Fruit fly (Drosophila melanogaster) whole organism, embryonic: ENCODE results near the gene Sk2.
A peak's percentile ranks its signal among the peaks of the same experiment; 100 is the strongest.

Source experiments
- Adf1 ChIP-seq: fragments of 200-800 bp; sonication (Bioruptor generic); IDR thresholded peaks from 2 replicates; pipeline ENCODE4 v1.3.6; 2022; ENCODE audit warnings: missing biosample characterization, missing genetic modification characterization
- C15 ChIP-seq: fragments of 200-800 bp; sonication (Bioruptor generic); IDR thresholded peaks from 3 replicates; pipeline ENCODE4 v1.3.6; 2022; ENCODE audit warnings: missing biosample characterization, missing genetic modification characterization
- CG11398 ChIP-seq: fragments of 200-800 bp; sonication (Bioruptor generic); optimal IDR thresholded peaks from 2 replicates; lab custom pipeline; 2016; ENCODE audit warnings: missing biosample characterization, missing genetic modification characterization
- CG13894 ChIP-seq: fragments of 200-800 bp; sonication (Bioruptor generic); optimal IDR thresholded peaks from 3 replicates; lab custom pipeline; 2018; ENCODE audit warnings: missing biosample characterization, mild to moderate bottlenecking, missing genetic modification characterization, moderate library complexity
- CG1602 ChIP-seq: fragments of 200-800 bp; sonication (Bioruptor generic); optimal IDR thresholded peaks from 3 replicates; lab custom pipeline; 2016; ENCODE audit warnings: missing biosample characterization, missing genetic modification characterization
- CG16863 ChIP-seq: fragments of 200-800 bp; sonication (Bioruptor generic); optimal IDR thresholded peaks from 3 replicates; lab custom pipeline; 2016; ENCODE audit warnings: missing biosample characterization, missing genetic modification characterization
- CG17186 ChIP-seq: fragments of 200-800 bp; sonication (Bioruptor generic); optimal IDR thresholded peaks from 3 replicates; lab custom pipeline; 2017; ENCODE audit warnings: missing biosample characterization, missing genetic modification reagents, missing genetic modification characterization
- CG18262 ChIP-seq: fragments of 200-800 bp; optimal IDR thresholded peaks from 3 replicates; lab custom pipeline; 2019; ENCODE audit warnings: missing biosample characterization, mild to moderate bottlenecking, missing genetic modification characterization, moderate library complexity
- CG32532 ChIP-seq: fragments of 200-800 bp; sonication (Bioruptor generic); IDR thresholded peaks from 2 replicates; pipeline ENCODE4 v1.3.6; 2022; ENCODE audit warnings: missing biosample characterization, missing genetic modification characterization
- CG32767 ChIP-seq: fragments of 200-800 bp; sonication (Bioruptor generic); IDR thresholded peaks from 2 replicates; pipeline ENCODE4 v1.3.6; 2022; ENCODE audit warnings: missing biosample characterization, missing genetic modification characterization
- CG32772 ChIP-seq: fragments of 200-800 bp; sonication (Bioruptor generic); IDR thresholded peaks from 2 replicates; pipeline ENCODE4 v1.3.6; 2022; ENCODE audit warnings: missing biosample characterization, missing genetic modification characterization
- CG43689 ChIP-seq: fragments of 200-800 bp; sonication (Bioruptor generic); IDR thresholded peaks from 2 replicates; pipeline ENCODE4 v1.3.6; 2022; ENCODE audit warnings: missing biosample characterization, missing genetic modification characterization
- CG4730 ChIP-seq: fragments of 200-800 bp; sonication (Bioruptor generic); IDR thresholded peaks from 2 replicates; pipeline ENCODE4 v1.3.6; 2022; ENCODE audit warnings: missing biosample characterization, missing genetic modification characterization
- CG6683 ChIP-seq: fragments of 200-800 bp; sonication (Bioruptor generic); optimal IDR thresholded peaks from 2 replicates; lab custom pipeline; 2017; ENCODE audit warnings: missing biosample characterization, mild to moderate bottlenecking, missing genetic modification characterization, missing genetic modification reagents
- CG7372 ChIP-seq: fragments of 200-800 bp; sonication (Bioruptor generic); IDR thresholded peaks from 2 replicates; pipeline ENCODE4 v1.3.6; 2022; ENCODE audit warnings: missing biosample characterization, missing genetic modification characterization
- CG8359 ChIP-seq: fragments of 200-800 bp; sonication (Bioruptor generic); optimal IDR thresholded peaks from 2 replicates; lab custom pipeline; 2017; ENCODE audit warnings: missing biosample characterization, mild to moderate bottlenecking, missing genetic modification characterization, borderline replicate concordance
- CG8924 ChIP-seq: fragments of 200-800 bp; optimal IDR thresholded peaks from 3 replicates; lab custom pipeline; 2019; ENCODE audit warnings: missing biosample characterization, mild to moderate bottlenecking, missing genetic modification characterization, moderate library complexity
- CTCF ChIP-seq: fragments of 200-800 bp; sonication (Bioruptor generic); optimal IDR thresholded peaks from 2 replicates; lab custom pipeline; 2017; ENCODE audit warnings: missing biosample characterization, mild to moderate bottlenecking, missing genetic modification characterization, moderate library complexity
- D ChIP-seq, 2 experiments: fragments of 200-800 bp in 1 of 2; fragments of >200 bp in 1 of 2; sonication (Bioruptor generic) in 1 of 2; optimal IDR thresholded peaks; 2 replicates in 1 of 2; 3 replicates in 1 of 2; lab custom pipeline; 2017; ENCODE audit warnings: mild to moderate bottlenecking in 1 of 2, missing biosample characterization in 1 of 2, missing genetic modification characterization in 1 of 2, missing genetic modification reagents in 1 of 2
- D19A ChIP-seq: fragments of 200-800 bp; optimal IDR thresholded peaks from 3 replicates; lab custom pipeline; 2019; ENCODE audit warnings: missing biosample characterization, mild to moderate bottlenecking, missing genetic modification characterization, moderate library complexity
- Dad ChIP-seq: fragments of 200-800 bp; sonication (Bioruptor generic); optimal IDR thresholded peaks from 3 replicates; lab custom pipeline; 2016; ENCODE audit warnings: missing biosample characterization, missing genetic modification characterization
- Doc2 ChIP-seq: fragments of 200-800 bp; sonication (Bioruptor generic); IDR thresholded peaks from 2 replicates; pipeline ENCODE4 v1.3.6; 2022; ENCODE audit warnings: missing biosample characterization, missing genetic modification characterization
- HLHmδ ChIP-seq: fragments of 200-800 bp; sonication (Bioruptor generic); optimal IDR thresholded peaks from 2 replicates; lab custom pipeline; 2018; ENCODE audit warnings: missing biosample characterization, mild to moderate bottlenecking, missing genetic modification characterization, moderate library complexity
- Hey ChIP-seq: fragments of 200-800 bp; sonication (Bioruptor generic); optimal IDR thresholded peaks from 3 replicates; lab custom pipeline; 2018; ENCODE audit warnings: missing biosample characterization, mild to moderate bottlenecking, missing genetic modification characterization
- Hr3 ChIP-seq: fragments of 200-800 bp; sonication (Bioruptor generic); optimal IDR thresholded peaks from 3 replicates; lab custom pipeline; 2016; ENCODE audit warnings: missing biosample characterization, missing genetic modification characterization
- Hr78 ChIP-seq, 2 experiments: fragments of 200-800 bp in 1 of 2; fragments of >200 bp in 1 of 2; sonication (Bioruptor generic) in 1 of 2; optimal IDR thresholded peaks; 2 replicates each; lab custom pipeline; 2017 to 2019; ENCODE audit warnings: missing biosample characterization in 2 of 2, missing genetic modification characterization in 2 of 2, mild to moderate bottlenecking in 1 of 2, moderate library complexity in 1 of 2
- Lhr ChIP-seq: fragments of 200-800 bp; sonication (Bioruptor generic); optimal IDR thresholded peaks from 3 replicates; lab custom pipeline; 2017; ENCODE audit warnings: mild to moderate bottlenecking, missing biosample characterization, missing genetic modification reagents, missing genetic modification characterization
- MBD-R2 ChIP-seq: fragments of 200-800 bp; sonication (Bioruptor generic); IDR thresholded peaks from 2 replicates; pipeline ENCODE4 v1.3.6; 2022; ENCODE audit warnings: missing biosample characterization, missing genetic modification characterization
- NC2α ChIP-seq: fragments of 200-800 bp; sonication (Bioruptor generic); optimal IDR thresholded peaks from 2 replicates; lab custom pipeline; 2016; ENCODE audit warnings: missing biosample characterization, missing genetic modification characterization
- Nf-YB ChIP-seq: fragments of 200-800 bp; sonication (Bioruptor generic); optimal IDR thresholded peaks from 3 replicates; lab custom pipeline; 2019; ENCODE audit warnings: missing biosample characterization, mild to moderate bottlenecking, missing genetic modification characterization, moderate library complexity
- Poxn ChIP-seq: fragments of 200-800 bp; sonication (Bioruptor generic); IDR thresholded peaks from 2 replicates; pipeline ENCODE4 v1.3.6; 2022; ENCODE audit warnings: missing biosample characterization, missing genetic modification characterization
- Ptx1 ChIP-seq: fragments of 200-800 bp; sonication (Bioruptor generic); IDR thresholded peaks from 2 replicates; pipeline ENCODE4 v1.3.6; 2022; ENCODE audit warnings: missing biosample characterization, missing genetic modification characterization
- Sry-δ ChIP-seq: fragments of 200-800 bp; sonication (Bioruptor generic); optimal IDR thresholded peaks from 2 replicates; lab custom pipeline; 2016; ENCODE audit warnings: missing biosample characterization, missing genetic modification characterization
- YL-1 ChIP-seq: fragments of 200-800 bp; sonication (Bioruptor generic); optimal IDR thresholded peaks from 3 replicates; lab custom pipeline; 2017; ENCODE audit warnings: missing biosample characterization, mild to moderate bottlenecking, missing genetic modification characterization
- chm ChIP-seq: fragments of 200-800 bp; sonication (Bioruptor generic); IDR thresholded peaks from 2 replicates; pipeline ENCODE4 v1.3.6; 2022; ENCODE audit warnings: missing biosample characterization, missing genetic modification characterization
- danr ChIP-seq: fragments of 200-800 bp; sonication (Bioruptor generic); IDR thresholded peaks from 2 replicates; pipeline ENCODE4 v1.3.6; 2022; ENCODE audit warnings: missing biosample characterization, missing genetic modification characterization
- eve ChIP-seq, 2 experiments: fragments of >200 bp; optimal IDR thresholded peaks; 2 replicates each; lab custom pipeline; 2017; ENCODE audit warnings: missing biosample characterization in 2 of 2, missing genetic modification characterization in 2 of 2
- hkb ChIP-seq, 2 experiments: fragments of 200-800 bp in 1 of 2; fragments of >200 bp in 1 of 2; sonication (Bioruptor generic) in 1 of 2; IDR thresholded peaks in 1 of 2; optimal IDR thresholded peaks in 1 of 2; 2 replicates each; pipeline versions ENCODE4 v1.3.6 to Lab custom; 2017 to 2022; ENCODE audit warnings: missing biosample characterization in 1 of 2, missing genetic modification characterization in 1 of 2
- ind ChIP-seq: fragments of 200-800 bp; sonication (Bioruptor generic); optimal IDR thresholded peaks from 3 replicates; lab custom pipeline; 2016; ENCODE audit warnings: missing biosample characterization, missing genetic modification characterization
- kni ChIP-seq: fragments of 200-800 bp; sonication (Bioruptor generic); optimal IDR thresholded peaks from 3 replicates; lab custom pipeline; 2017; ENCODE audit warnings: mild to moderate bottlenecking, missing biosample characterization, missing genetic modification reagents, missing genetic modification characterization
- lmd ChIP-seq: fragments of 200-800 bp; sonication (Bioruptor generic); IDR thresholded peaks from 2 replicates; pipeline ENCODE4 v1.3.6; 2022; ENCODE audit warnings: missing biosample characterization, missing genetic modification characterization
- mam ChIP-seq: fragments of 200-800 bp; sonication (Bioruptor generic); optimal IDR thresholded peaks from 3 replicates; lab custom pipeline; 2016; ENCODE audit warnings: missing biosample characterization, missing genetic modification characterization
- sima ChIP-seq: fragments of 200-800 bp; sonication (Bioruptor generic); optimal IDR thresholded peaks from 2 replicates; lab custom pipeline; 2016; ENCODE audit warnings: missing biosample characterization, missing genetic modification characterization
- so ChIP-seq: fragments of 200-800 bp; sonication (Bioruptor generic); IDR thresholded peaks from 3 replicates; pipeline ENCODE4 v1.3.6; 2022; ENCODE audit warnings: missing biosample characterization, missing genetic modification characterization
- tin ChIP-seq: fragments of 200-800 bp; sonication (Bioruptor generic); optimal IDR thresholded peaks from 3 replicates; lab custom pipeline; 2016; ENCODE audit warnings: missing biosample characterization, missing genetic modification characterization
- twi ChIP-seq: fragments of 200-800 bp; optimal IDR thresholded peaks from 2 replicates; lab custom pipeline; 2019; ENCODE audit warnings: missing biosample characterization, mild to moderate bottlenecking, missing genetic modification characterization, moderate library complexity
- vvl ChIP-seq: fragments of 200-800 bp; sonication (Bioruptor generic); IDR thresholded peaks from 2 replicates; pipeline ENCODE4 v1.3.6; 2022; ENCODE audit warnings: missing biosample characterization, missing genetic modification characterization
- z ChIP-seq: fragments of 200-800 bp; sonication (Bioruptor generic); IDR thresholded peaks from 3 replicates; pipeline ENCODE4 v1.3.6; 2022; ENCODE audit warnings: missing biosample characterization, missing genetic modification characterization
- zfh2 ChIP-seq: fragments of 200-800 bp; sonication (Bioruptor generic); optimal IDR thresholded peaks from 2 replicates; lab custom pipeline; 2016; ENCODE audit warnings: missing biosample characterization, missing genetic modification characterization

The Sk2 gene

DNA sequence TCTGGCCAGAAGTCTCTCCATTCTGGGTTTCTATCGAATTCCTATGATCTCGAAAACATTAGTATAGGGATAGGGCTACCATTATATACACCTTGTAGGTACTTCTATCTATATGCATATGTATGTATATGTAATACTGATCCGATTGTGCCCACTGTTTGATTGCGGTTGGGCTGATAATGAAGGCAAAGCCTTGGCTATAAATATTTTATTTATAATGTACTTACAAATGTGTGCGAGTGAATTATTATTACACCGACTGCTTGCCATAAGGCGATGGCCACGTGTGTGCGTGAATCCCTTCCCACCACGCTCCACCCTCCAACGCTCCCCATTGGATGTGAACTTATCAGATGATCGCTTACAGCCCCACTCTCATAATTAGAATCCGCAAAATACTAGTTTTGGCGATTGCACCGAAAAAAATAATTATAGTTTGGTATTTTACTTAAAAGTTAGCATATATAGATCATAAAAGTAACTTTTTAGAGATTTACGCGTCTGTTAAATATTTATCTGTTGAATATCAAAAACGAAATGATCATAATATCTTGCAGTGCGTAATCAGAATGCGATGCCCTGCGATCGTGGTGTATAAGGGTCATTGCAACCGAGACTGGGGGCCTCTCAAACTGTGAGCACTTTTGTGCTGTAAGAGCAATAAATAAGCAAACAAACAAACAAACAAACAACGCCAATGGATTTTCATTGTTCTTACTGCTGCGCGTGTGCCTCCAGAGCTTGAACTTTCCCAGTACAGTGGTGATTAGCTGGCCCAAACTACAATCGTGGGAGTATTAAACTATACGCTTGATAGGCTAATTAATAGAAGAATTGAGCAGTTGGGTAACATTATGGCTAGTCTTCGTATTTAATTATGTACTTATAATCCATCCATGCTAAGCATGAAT, 33.5 kb downstream of the Sk2 start (continued):
- TF ChIP-seq D (optimal IDR thresholded peaks at IDR 0.05; lab: Kevin White, UChicago) (no peak), D (GFP tag; optimal IDR thresholded peaks at IDR 0.05; lab: Kevin White, UChicago) (no peak), tin (GFP tag; lab: Kevin White, UChicago) (no peak), CTCF (GFP tag; lab: Kevin White, UChicago) (no peak), Hr78 (GFP tag; optimal IDR thresholded peaks at IDR 0.05; lab: Kevin White, UChicago) (peak in 1 of 2 experiments; percentile 89), Hr3 (GFP tag; lab: Kevin White, UChicago) (no peak), zfh2 (no peak), kni (GFP tag; lab: Kevin White, UChicago) (no peak), so (GFP tag; lab: Robert Waterston, UW) (0 out of 3 replicates have a peak, but pooled peaks have one; percentile 24), CG18262 (tag; lab: Kevin White, UChicago) (no peak), Ptx1 (GFP tag; lab: Robert Waterston, UW) (peak; percentile 54), Doc2 (GFP tag; lab: Robert Waterston, UW) (no peak), CG32767 (no peak), Sry-δ (no peak), CG11398 (GFP tag; lab: Kevin White, UChicago) (no peak), C15 (GFP tag; lab: Robert Waterston, UW) (no peak), YL-1 (GFP tag; lab: Kevin White, UChicago) (no peak), CG6683 (GFP tag; lab: Kevin White, UChicago) (no peak), vvl (peak; percentile 62; the same call in 1 of the 2 replicates), eve (GFP tag; optimal IDR thresholded peaks at IDR 0.05; lab: Kevin White, UChicago) (no peak), hkb (optimal IDR thresholded peaks at IDR 0.05; lab: Kevin White, UChicago) (no peak), hkb (GFP tag; IDR thresholded peaks at IDR 0.05; lab: Robert Waterston, UW) (peak; percentile 49; the same call in 1 of the 2 replicates), CG13894 (tag; lab: Kevin White, UChicago) (no peak), Nf-YB (no peak), ind (GFP tag; lab: Kevin White, UChicago) (no peak), CG16863 (GFP tag; lab: Kevin White, UChicago) (no peak), CG4730 (GFP tag; lab: Robert Waterston, UW) (no peak), twi (tag; lab: Kevin White, UChicago) (no peak), Poxn (GFP tag; lab: Robert Waterston, UW) (no peak), Hey (tag; lab: Kevin White, UChicago) (peak; percentile 64), Adf1 (GFP tag; lab: Robert Waterston, UW) (no peak), CG8359 (GFP tag; lab: Kevin White, UChicago) (no peak), CG32532 (peak; percentile 56; the same call in 1 of the 2 replicates), D19A (no peak), CG1602 (GFP tag; lab: Kevin White, UChicago) (no peak), CG43689 (GFP tag; lab: Robert Waterston, UW) (no peak; the same call in 1 of the 2 replicates), NC2α (GFP tag; lab: Kevin White, UChicago) (no peak), MBD-R2 (GFP tag; lab: Robert Waterston, UW) (no peak; the same call in 1 of the 2 replicates), danr (GFP tag; lab: Robert Waterston, UW) (no peak), chm (no peak), z (no peak), Dad (GFP tag; lab: Kevin White, UChicago) (no peak), sima (GFP tag; lab: Kevin White, UChicago) (no peak), CG32772 (GFP tag; lab: Robert Waterston, UW) (peak; percentile 46), CG17186 (GFP tag; lab: Kevin White, UChicago) (peak; percentile 20), Lhr (no peak), lmd (GFP tag; lab: Robert Waterston, UW) (peak; percentile 47), CG7372 (GFP tag; lab: Robert Waterston, UW) (no peak), HLHmδ (peak; percentile 45), mam (GFP tag; lab: Kevin White, UChicago) (no peak), CG8924 (tag; lab: Kevin White, UChicago) (no peak)
